Worm (Caenorhabditis elegans) whole organism, mixed stage, embryonic: ENCODE measurements around the gene C29A12.6.
A peak's percentile ranks its signal among the peaks of the same experiment; 100 is the strongest.

Experiments
- M03D4.4 ChIP-seq: sonication (generic microtip); optimal IDR thresholded peaks from 2 replicates; lab custom pipeline; 2017; ENCODE audit warnings: mild to moderate bottlenecking, missing genetic modification characterization, missing compliant biosample characterization
- bed-3 ChIP-seq: fragments of 200-800 bp; sonication (Bioruptor generic); optimal IDR thresholded peaks from 3 replicates; lab custom pipeline; 2018; ENCODE audit warnings: mild to moderate bottlenecking, missing genetic modification characterization, moderate library complexity, missing compliant biosample characterization
- blmp-1 ChIP-seq: fragments of 150-350 bp; optimal IDR thresholded peaks from 2 replicates; lab custom pipeline; 2014; ENCODE audit warnings: missing biosample characterization, missing genetic modification characterization
- ceh-39 ChIP-seq: fragments of 150-350 bp; optimal IDR thresholded peaks from 2 replicates; lab custom pipeline; 2014; ENCODE audit warnings: missing biosample characterization, missing genetic modification characterization
- ceh-43 ChIP-seq: fragments of 200-800 bp; sonication (Bioruptor generic); optimal IDR thresholded peaks from 2 replicates; lab custom pipeline; 2018; ENCODE audit warnings: mild to moderate bottlenecking, missing genetic modification characterization, moderate library complexity, missing compliant biosample characterization
- ceh-83 ChIP-seq: fragments of 200-800 bp; sonication (Bioruptor generic); optimal IDR thresholded peaks from 2 replicates; lab custom pipeline; 2018; ENCODE audit warnings: mild to moderate bottlenecking, missing genetic modification characterization, missing compliant biosample characterization
- ces-1 ChIP-seq: fragments of 150-350 bp; optimal IDR thresholded peaks from 2 replicates; lab custom pipeline; 2014; ENCODE audit warnings: missing biosample characterization, missing genetic modification reagents, missing genetic modification characterization
- cnd-1 ChIP-seq: fragments of 200-800 bp; sonication (Bioruptor generic); optimal IDR thresholded peaks from 2 replicates; lab custom pipeline; 2018; ENCODE audit warnings: mild to moderate bottlenecking, missing genetic modification characterization, missing compliant biosample characterization
- drap-1 ChIP-seq: fragments of 200-800 bp; sonication (Bioruptor generic); optimal IDR thresholded peaks from 3 replicates; lab custom pipeline; 2018; ENCODE audit warnings: mild to moderate bottlenecking, missing genetic modification characterization, missing compliant biosample characterization
- elt-3 ChIP-seq: fragments of 150-350 bp; optimal IDR thresholded peaks from 2 replicates; lab custom pipeline; 2014; ENCODE audit warnings: missing biosample characterization, missing genetic modification characterization
- hlh-1 ChIP-seq: fragments of 150-350 bp; optimal IDR thresholded peaks from 2 replicates; lab custom pipeline; 2014; ENCODE audit warnings: missing biosample characterization, missing genetic modification reagents, missing genetic modification characterization
- lin-13 ChIP-seq: fragments of 150-350 bp; optimal IDR thresholded peaks from 2 replicates; lab custom pipeline; 2014; ENCODE audit warnings: missing biosample characterization, missing genetic modification characterization
- lin-32 ChIP-seq: fragments of 200-800 bp; sonication (Bioruptor generic); optimal IDR thresholded peaks from 2 replicates; lab custom pipeline; 2018; ENCODE audit warnings: mild to moderate bottlenecking, missing genetic modification characterization, missing compliant biosample characterization
- lsy-2 ChIP-seq: fragments of 150-350 bp; optimal IDR thresholded peaks from 2 replicates; lab custom pipeline; 2014; ENCODE audit warnings: missing biosample characterization, missing genetic modification characterization
- mab-5 ChIP-seq: fragments of 150-350 bp; optimal IDR thresholded peaks from 2 replicates; lab custom pipeline; 2014; ENCODE audit warnings: missing biosample characterization, missing genetic modification characterization
- mls-2 ChIP-seq: sonication (generic microtip); optimal IDR thresholded peaks from 2 replicates; lab custom pipeline; 2016; ENCODE audit warnings: mild to moderate bottlenecking, missing genetic modification characterization, moderate library complexity, missing compliant biosample characterization
- nhr-2 ChIP-seq: fragments of 150-350 bp; optimal IDR thresholded peaks from 2 replicates; lab custom pipeline; 2014; ENCODE audit warnings: missing biosample characterization, missing genetic modification characterization
- nhr-237 ChIP-seq: fragments of 150-350 bp; optimal IDR thresholded peaks from 2 replicates; lab custom pipeline; 2014; ENCODE audit warnings: missing biosample characterization, missing genetic modification characterization
- nhr-28 ChIP-seq: fragments of 150-350 bp; optimal IDR thresholded peaks from 2 replicates; lab custom pipeline; 2014; ENCODE audit warnings: missing biosample characterization, missing genetic modification characterization
- nhr-76 ChIP-seq: sonication (generic microtip); optimal IDR thresholded peaks from 2 replicates; lab custom pipeline; 2017; ENCODE audit warnings: missing biosample characterization, missing genetic modification characterization
- pha-4 ChIP-seq: fragments of 150-350 bp; optimal IDR thresholded peaks from 2 replicates; lab custom pipeline; 2018; ENCODE audit warnings: missing biosample characterization, missing genetic modification reagents, missing genetic modification characterization
- sem-2 ChIP-seq: fragments of 200-800 bp; sonication (Bioruptor generic); optimal IDR thresholded peaks from 2 replicates; lab custom pipeline; 2018; ENCODE audit warnings: mild to moderate bottlenecking, missing genetic modification characterization, missing compliant biosample characterization
- snpc-4 ChIP-seq: fragments of 150-350 bp; optimal IDR thresholded peaks from 2 replicates; lab custom pipeline; 2014; ENCODE audit warnings: missing biosample characterization, missing genetic modification characterization
- sptf-1 ChIP-seq: sonication (generic microtip); optimal IDR thresholded peaks from 2 replicates; lab custom pipeline; 2017; ENCODE audit warnings: mild to moderate bottlenecking, missing genetic modification characterization, moderate library complexity, missing compliant biosample characterization
- unc-120 ChIP-seq: sonication (generic microtip); optimal IDR thresholded peaks from 2 replicates; lab custom pipeline; 2017; ENCODE audit warnings: missing genetic modification characterization, missing compliant biosample characterization; ENCODE audit not compliant: poor library complexity, severe bottlenecking
- unc-62 ChIP-seq: fragments of 150-350 bp; optimal IDR thresholded peaks from 2 replicates; lab custom pipeline; 2014; ENCODE audit warnings: missing biosample characterization, missing genetic modification reagents, missing genetic modification characterization
- zip-8 ChIP-seq: fragments of 150-350 bp; optimal IDR thresholded peaks from 2 replicates; lab custom pipeline; 2014; ENCODE audit warnings: missing biosample characterization, missing genetic modification characterization
- ztf-11 ChIP-seq: fragments of 150-350 bp; optimal IDR thresholded peaks from 2 replicates; lab custom pipeline; 2014; ENCODE audit warnings: missing biosample characterization, missing genetic modification characterization

Gene C29A12.6

ce11 chrV:10874938-10875599, 28.1 kb downstream of the C29A12.6 start:
- peak; percentile 67 for TF ChIP-seq ces-1 (GFP tag; lab: Kevin White, UChicago)
- no peak for TF ChIP-seq nhr-28
- no peak for TF ChIP-seq lin-13 (tag; lab: Kevin White, UChicago)
- TF ChIP-seq zip-8 (tag; lab: Kevin White, UChicago): no peak
- TF ChIP-seq mab-5 (tag; lab: Kevin White, UChicago): no peak
- TF ChIP-seq ceh-83 (GFP tag; lab: Kevin White, UChicago): no peak
- TF ChIP-seq, all 35 proteins: peak for 1

- TF ChIP-seq blmp-1 (tag; lab: Kevin White, UChicago): no peak
- no peak for TF ChIP-seq sem-2 (GFP tag; lab: Kevin White, UChicago)
- no peak for TF ChIP-seq elt-3
- no peak for TF ChIP-seq lin-32
- no peak for TF ChIP-seq mab-5 (tag; lab: Kevin White, UChicago)
- TF ChIP-seq M03D4.4 (tag; lab: Kevin White, UChicago): no peak
- TF ChIP-seq mls-2 (tag; lab: Kevin White, UChicago): no peak
- TF ChIP-seq ztf-11 (tag; lab: Kevin White, UChicago): no peak
- no peak for TF ChIP-seq bed-3 (GFP tag; lab: Kevin White, UChicago)
- no peak for TF ChIP-seq ces-1 (GFP tag; lab: Kevin White, UChicago)
- no peak for TF ChIP-seq nhr-237 (tag; lab: Kevin White, UChicago)
- TF ChIP-seq lsy-2 (tag; lab: Kevin White, UChicago): no peak
- TF ChIP-seq drap-1 (GFP tag; lab: Kevin White, UChicago): no peak
- TF ChIP-seq hlh-1 (tag; lab: Kevin White, UChicago): no peak
- TF ChIP-seq sptf-1: no peak
- TF ChIP-seq ceh-39 (tag; lab: Kevin White, UChicago): no peak
- TF ChIP-seq ceh-43 (GFP tag; lab: Kevin White, UChicago): no peak
- no peak for TF ChIP-seq ceh-83 (GFP tag; lab: Kevin White, UChicago)
Measured at ce11 chrV:10876512-10876911, 29.5 kb downstream of the C29A12.6 start.

ce11 chrV:10877808-10878600, 31.0 kb downstream of the C29A12.6 start:
- TF ChIP-seq unc-62: no peak
- no peak for TF ChIP-seq zip-8 (tag; lab: Kevin White, UChicago)
- TF ChIP-seq M03D4.4 (tag; lab: Kevin White, UChicago): no peak
- TF ChIP-seq mls-2 (tag; lab: Kevin White, UChicago): no peak
- TF ChIP-seq unc-120 (tag; lab: Kevin White, UChicago): no peak
- TF ChIP-seq pha-4 (tag; lab: Kevin White, UChicago): no peak
- TF ChIP-seq mab-5 (tag; lab: Kevin White, UChicago): no peak
- no peak for TF ChIP-seq lin-32
- TF ChIP-seq sem-2 (GFP tag; lab: Kevin White, UChicago): no peak
- TF ChIP-seq cnd-1 (tag; lab: Kevin White, UChicago): no peak
- TF ChIP-seq lsy-2 (tag; lab: Kevin White, UChicago): no peak
- no peak for TF ChIP-seq blmp-1 (tag; lab: Kevin White, UChicago)
- no peak for TF ChIP-seq snpc-4 (tag; lab: Kevin White, UChicago)
- no peak for TF ChIP-seq elt-3
- TF ChIP-seq nhr-2 (tag; lab: Kevin White, UChicago): no peak

ce11 chrV:10880138-10880882, 33.3 kb downstream of the C29A12.6 start, which contains the start of gene F32D8.1:
TSS of gene F32D8.1 (plus strand) at chrV:10880832.
- no peak for TF ChIP-seq lsy-2 (tag; lab: Kevin White, UChicago)
- peak; percentile 97 for TF ChIP-seq ces-1 (GFP tag; lab: Kevin White, UChicago)

- TF ChIP-seq blmp-1 (tag; lab: Kevin White, UChicago): no peak
- TF ChIP-seq drap-1 (GFP tag; lab: Kevin White, UChicago): no peak
- no peak for TF ChIP-seq ceh-83 (GFP tag; lab: Kevin White, UChicago)
- no peak for TF ChIP-seq nhr-2 (tag; lab: Kevin White, UChicago)
- no peak for TF ChIP-seq nhr-237 (tag; lab: Kevin White, UChicago)
- TF ChIP-seq pha-4 (tag; lab: Kevin White, UChicago): no peak
- TF ChIP-seq nhr-76: no peak
- TF ChIP-seq ces-1 (GFP tag; lab: Kevin White, UChicago): no peak
- no peak for TF ChIP-seq lin-32
Measured at ce11 chrV:10883478-10883877, 36.5 kb downstream of the C29A12.6 start, which contains the start of gene F32D8.2. TSS of gene F32D8.2 (plus strand) at chrV:10883778.
